Fruit fly (Drosophila melanogaster) whole organism, prepupa: Measurements from ENCODE around the gene TM9SF3.

Experiments used
- Blimp-1 ChIP-seq: fragments of 200-800 bp; sonication (Bioruptor generic); optimal IDR thresholded peaks from 3 replicates; lab custom pipeline; 2017; ENCODE audit warnings: missing biosample characterization, missing genetic modification characterization, mild to moderate bottlenecking, moderate library complexity, missing genetic modification reagents
- CG10631 ChIP-seq: fragments of 200-800 bp; sonication (Bioruptor generic); optimal IDR thresholded peaks from 2 replicates; lab custom pipeline; 2016; ENCODE audit warnings: missing biosample characterization, missing genetic modification characterization
- CG11294 ChIP-seq: fragments of 200-800 bp; sonication (Bioruptor generic); IDR thresholded peaks from 2 replicates; pipeline ENCODE4 v1.3.6; 2022; ENCODE audit warnings: missing biosample characterization, missing genetic modification characterization
- CG11902 ChIP-seq: fragments of 200-800 bp; sonication (Bioruptor generic); optimal IDR thresholded peaks from 3 replicates; lab custom pipeline; 2016; ENCODE audit warnings: missing biosample characterization, missing genetic modification characterization
- CG1621 ChIP-seq: fragments of 200-800 bp; sonication (Bioruptor generic); optimal IDR thresholded peaks from 3 replicates; lab custom pipeline; 2018; ENCODE audit warnings: missing biosample characterization, mild to moderate bottlenecking, missing genetic modification characterization
- CG16779 ChIP-seq: fragments of 200-800 bp; sonication (Bioruptor generic); optimal IDR thresholded peaks from 3 replicates; lab custom pipeline; 2017; ENCODE audit warnings: missing biosample characterization, mild to moderate bottlenecking, missing genetic modification characterization
- CG3032 ChIP-seq: fragments of 200-800 bp; optimal IDR thresholded peaks from 2 replicates; lab custom pipeline; 2019; ENCODE audit warnings: missing biosample characterization, mild to moderate bottlenecking, missing genetic modification characterization, moderate library complexity
- CG31627 ChIP-seq: fragments of 200-800 bp; sonication (Bioruptor generic); optimal IDR thresholded peaks from 3 replicates; lab custom pipeline; 2016; ENCODE audit warnings: missing biosample characterization, missing genetic modification characterization
- CG32006 ChIP-seq: fragments of 200-800 bp; sonication (Bioruptor generic); optimal IDR thresholded peaks from 3 replicates; lab custom pipeline; 2017; ENCODE audit warnings: missing biosample characterization, mild to moderate bottlenecking, missing genetic modification characterization
- CG3919 ChIP-seq: fragments of 200-800 bp; sonication (Bioruptor generic); optimal IDR thresholded peaks from 3 replicates; lab custom pipeline; 2016; ENCODE audit warnings: missing biosample characterization, missing genetic modification characterization
- CG6163 ChIP-seq: fragments of 200-800 bp; sonication (Bioruptor generic); IDR thresholded peaks from 3 replicates; pipeline ENCODE4 v1.3.6; 2022; ENCODE audit warnings: missing biosample characterization, missing genetic modification characterization
- CG6808 ChIP-seq: fragments of 200-800 bp; sonication (Bioruptor generic); optimal IDR thresholded peaks from 3 replicates; lab custom pipeline; 2017; ENCODE audit warnings: missing biosample characterization, missing genetic modification characterization, mild to moderate bottlenecking, moderate library complexity, missing genetic modification reagents
- CG6854 ChIP-seq: fragments of 200-800 bp; sonication (Bioruptor generic); optimal IDR thresholded peaks from 2 replicates; lab custom pipeline; 2017; ENCODE audit warnings: missing biosample characterization, mild to moderate bottlenecking, missing genetic modification characterization
- CG8119 ChIP-seq: fragments of 200-800 bp; sonication (Bioruptor generic); IDR thresholded peaks from 3 replicates; pipeline ENCODE4 v1.3.6; 2022; ENCODE audit warnings: missing biosample characterization, missing genetic modification characterization
- CG8632 ChIP-seq: fragments of 200-800 bp; sonication (Bioruptor generic); optimal IDR thresholded peaks from 3 replicates; lab custom pipeline; 2016; ENCODE audit warnings: missing biosample characterization, missing genetic modification characterization
- CG9139 ChIP-seq: fragments of 200-800 bp; sonication (Bioruptor generic); optimal IDR thresholded peaks from 3 replicates; lab custom pipeline; 2017; ENCODE audit warnings: missing biosample characterization, mild to moderate bottlenecking, missing genetic modification characterization
- Eip78C ChIP-seq: fragments of 200-800 bp; sonication (Bioruptor generic); peaks from one replicate; lab custom pipeline; 2016; ENCODE audit warnings: missing biosample characterization, missing genetic modification characterization
- Eip93F ChIP-seq: fragments of 200-800 bp; sonication (Bioruptor generic); optimal IDR thresholded peaks from 2 replicates; lab custom pipeline; 2016; ENCODE audit warnings: missing biosample characterization, mild to moderate bottlenecking, missing genetic modification characterization
- Ets96B ChIP-seq: fragments of 200-800 bp; optimal IDR thresholded peaks from 2 replicates; lab custom pipeline; 2019; ENCODE audit warnings: missing biosample characterization, mild to moderate bottlenecking, missing genetic modification characterization, moderate library complexity
- Gug ChIP-seq: fragments of 200-800 bp; sonication (Bioruptor generic); IDR thresholded peaks from 2 replicates; pipeline ENCODE4 v1.3.6; 2022; ENCODE audit warnings: missing biosample characterization, missing genetic modification characterization
- Lpt ChIP-seq: fragments of 200-800 bp; sonication (Bioruptor generic); optimal IDR thresholded peaks from 3 replicates; lab custom pipeline; 2016; ENCODE audit warnings: missing biosample characterization, missing genetic modification characterization
- Met ChIP-seq: fragments of 200-800 bp; sonication (Bioruptor generic); optimal IDR thresholded peaks from 3 replicates; lab custom pipeline; 2016; ENCODE audit warnings: missing biosample characterization, missing genetic modification characterization
- Smox ChIP-seq: fragments of 200-800 bp; sonication (Bioruptor generic); optimal IDR thresholded peaks from 3 replicates; lab custom pipeline; 2016; ENCODE audit warnings: missing biosample characterization, missing genetic modification characterization
- Sox102F ChIP-seq: fragments of 200-800 bp; sonication (Bioruptor generic); optimal IDR thresholded peaks from 2 replicates; lab custom pipeline; 2016; ENCODE audit warnings: missing biosample characterization, mild to moderate bottlenecking, missing genetic modification characterization
- Sox14 ChIP-seq: fragments of 200-800 bp; sonication (Bioruptor generic); optimal IDR thresholded peaks from 3 replicates; lab custom pipeline; 2016; ENCODE audit warnings: missing biosample characterization, missing genetic modification characterization
- Sox15 ChIP-seq: fragments of 200-800 bp; sonication (Bioruptor generic); optimal IDR thresholded peaks from 3 replicates; lab custom pipeline; 2016; ENCODE audit warnings: missing biosample characterization, missing genetic modification characterization
- achi ChIP-seq: fragments of 200-800 bp; sonication (Bioruptor generic); optimal IDR thresholded peaks from 3 replicates; lab custom pipeline; 2016; ENCODE audit warnings: missing biosample characterization, missing genetic modification characterization
- cyc ChIP-seq: fragments of 200-800 bp; sonication (Bioruptor generic); optimal IDR thresholded peaks from 3 replicates; lab custom pipeline; 2016; ENCODE audit warnings: missing biosample characterization, missing genetic modification characterization
- dsx ChIP-seq: fragments of 200-800 bp; optimal IDR thresholded peaks from 3 replicates; lab custom pipeline; 2019; ENCODE audit warnings: missing biosample characterization, mild to moderate bottlenecking, missing genetic modification characterization, moderate library complexity; ENCODE audit not compliant: poor library complexity, severe bottlenecking
- eg ChIP-seq: fragments of 200-800 bp; sonication (Bioruptor generic); IDR thresholded peaks from 3 replicates; pipeline ENCODE4 v1.3.6; 2022; ENCODE audit warnings: missing biosample characterization, missing genetic modification characterization
- esn ChIP-seq: fragments of 200-800 bp; sonication (Bioruptor generic); optimal IDR thresholded peaks from 2 replicates; lab custom pipeline; 2016; ENCODE audit warnings: missing biosample characterization, mild to moderate bottlenecking, missing genetic modification characterization, moderate library complexity
- fd59A ChIP-seq: fragments of 200-800 bp; sonication (Bioruptor generic); optimal IDR thresholded peaks from 2 replicates; lab custom pipeline; 2017; ENCODE audit warnings: missing biosample characterization, mild to moderate bottlenecking, missing genetic modification characterization, missing genetic modification reagents
- fd85E ChIP-seq: fragments of 200-800 bp; sonication (Bioruptor generic); optimal IDR thresholded peaks from 3 replicates; lab custom pipeline; 2016; ENCODE audit warnings: missing biosample characterization, missing genetic modification characterization
- fkh ChIP-seq: fragments of 200-800 bp; sonication (Bioruptor generic); optimal IDR thresholded peaks from 3 replicates; lab custom pipeline; 2017; ENCODE audit warnings: missing biosample characterization, mild to moderate bottlenecking, missing genetic modification characterization, moderate library complexity
- lz ChIP-seq: fragments of 200-800 bp; sonication (Bioruptor generic); optimal IDR thresholded peaks from 3 replicates; lab custom pipeline; 2016; ENCODE audit warnings: missing biosample characterization, missing genetic modification characterization
- net ChIP-seq: fragments of 200-800 bp; sonication (Bioruptor generic); optimal IDR thresholded peaks from 3 replicates; lab custom pipeline; 2016; ENCODE audit warnings: missing biosample characterization, missing genetic modification characterization
- pdm3 ChIP-seq: fragments of 200-800 bp; sonication (Bioruptor generic); optimal IDR thresholded peaks from 3 replicates; lab custom pipeline; 2016; ENCODE audit warnings: missing biosample characterization, missing genetic modification characterization
- salr ChIP-seq, 2 experiments: fragments of 200-800 bp; sonication (Bioruptor generic); optimal IDR thresholded peaks; 3 replicates each; lab custom pipeline; 2016 to 2018; ENCODE audit warnings: missing biosample characterization in 2 of 2, missing genetic modification characterization in 2 of 2, mild to moderate bottlenecking in 1 of 2
- spab ChIP-seq: fragments of 200-800 bp; sonication (Bioruptor generic); optimal IDR thresholded peaks from 2 replicates; lab custom pipeline; 2017; ENCODE audit warnings: missing biosample characterization, mild to moderate bottlenecking, missing genetic modification characterization, missing genetic modification reagents
- ss ChIP-seq, 2 experiments: fragments of 200-800 bp; sonication (Bioruptor generic); optimal IDR thresholded peaks; 2 replicates in 1 of 2; 3 replicates in 1 of 2; lab custom pipeline; 2017 to 2018; ENCODE audit warnings: mild to moderate bottlenecking in 2 of 2, missing biosample characterization in 2 of 2, missing genetic modification characterization in 2 of 2, moderate library complexity in 1 of 2
- topi ChIP-seq: fragments of 200-800 bp; sonication (Bioruptor generic); optimal IDR thresholded peaks from 3 replicates; lab custom pipeline; 2016; ENCODE audit warnings: missing biosample characterization, missing genetic modification characterization
- vri ChIP-seq: fragments of 200-800 bp; sonication (Bioruptor generic); optimal IDR thresholded peaks from 3 replicates; lab custom pipeline; 2016; ENCODE audit warnings: missing biosample characterization, mild to moderate bottlenecking, missing genetic modification characterization

Gene TM9SF3

DNA sequence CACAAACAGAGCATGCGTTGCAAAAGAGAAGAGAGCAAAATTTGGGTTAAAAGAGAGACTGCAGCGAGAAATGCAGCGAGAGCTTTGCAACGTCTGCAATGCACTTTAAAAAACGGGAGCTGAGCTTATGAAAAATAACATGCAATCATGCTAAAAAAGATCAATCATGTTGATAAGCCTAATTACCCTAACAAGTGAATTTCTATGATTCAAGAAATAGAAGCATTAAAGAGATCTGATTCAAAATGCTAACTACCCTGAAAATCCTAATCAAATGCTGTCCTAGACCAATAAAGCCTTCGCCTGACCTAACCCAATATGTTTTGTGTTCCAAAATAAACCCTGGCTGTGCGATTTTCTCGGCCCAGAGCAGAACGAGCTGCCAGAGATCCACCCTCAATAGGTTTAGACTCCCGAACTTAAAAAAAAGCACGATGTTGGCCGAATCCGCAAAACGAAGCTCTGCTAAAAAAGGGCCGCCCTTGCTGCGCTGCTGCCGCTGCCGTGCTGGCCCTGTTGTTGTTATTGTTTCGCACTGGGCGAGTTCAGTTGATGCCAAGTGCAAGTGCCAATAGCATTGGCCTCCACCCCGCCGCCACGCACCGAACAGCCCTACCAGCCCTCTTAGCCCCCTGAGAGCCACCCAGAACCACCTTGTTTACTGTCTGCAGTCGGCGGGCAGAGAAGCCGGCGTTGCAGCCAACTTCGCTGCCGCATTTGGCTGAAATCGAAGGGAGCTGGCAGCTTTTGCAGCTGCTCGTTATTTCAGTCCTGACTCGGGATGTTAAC, 31.7 kb upstream of the TM9SF3 start (continued):
- TF ChIP-seq Eip78C (peak; percentile 67), CG6854 (no peak), CG31627 (peak; percentile 3), Sox15 (GFP tag; lab: Kevin White, UChicago) (peak; percentile 21), topi (GFP tag; lab: Kevin White, UChicago) (peak; percentile 8), CG6163 (GFP tag; lab: Robert Waterston, UW) (peak; percentile 44; the same call in 2 of the 3 replicates), Eip93F (GFP tag; lab: Kevin White, UChicago) (no peak), CG9139 (GFP tag; lab: Kevin White, UChicago) (no peak), pdm3 (GFP tag; lab: Kevin White, UChicago) (peak; percentile 31), fkh (GFP tag; lab: Kevin White, UChicago) (no peak), salr (GFP tag; optimal IDR thresholded peaks at IDR 0.05; lab: Kevin White, UChicago) (peak in 1 of 2 experiments; percentile 13), Ets96B (tag; lab: Kevin White, UChicago) (peak; percentile 53), CG6808 (peak; percentile 33)

DNA sequence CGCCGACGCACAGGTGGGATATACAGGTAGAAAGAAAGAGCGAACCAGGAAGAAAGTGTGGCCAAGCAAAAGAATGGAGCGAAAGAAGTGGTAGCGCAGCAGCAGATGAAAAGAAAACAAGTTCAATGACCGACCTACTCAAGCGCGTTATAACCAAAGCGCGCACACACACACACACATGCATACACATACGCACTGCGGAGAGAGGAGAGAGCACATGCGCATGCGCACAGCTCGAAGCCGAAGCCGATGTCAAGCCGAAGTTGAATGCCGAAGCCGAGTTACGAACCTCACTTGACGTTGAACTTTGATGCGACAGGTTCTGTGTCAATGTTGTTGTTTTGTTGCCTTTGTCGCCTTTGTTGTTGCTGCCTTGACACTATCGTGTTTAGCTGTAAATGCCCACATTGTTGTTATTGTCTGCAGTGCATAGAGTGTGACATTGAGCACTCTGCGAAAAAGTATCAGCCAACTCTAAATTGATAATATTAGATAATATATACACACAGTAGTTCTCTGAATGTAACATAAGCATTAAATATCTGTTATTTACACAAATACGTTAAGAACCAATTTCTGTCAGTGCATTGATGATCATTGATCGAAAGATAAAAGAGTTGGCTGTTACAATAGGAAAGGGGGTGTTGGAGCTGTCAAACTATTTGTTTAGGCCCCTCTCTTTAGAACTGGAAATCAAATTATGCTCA, 30.6 kb upstream of the TM9SF3 start:
- TF ChIP-seq CG11902, result no peak
- TF ChIP-seq spab (GFP tag; lab: Kevin White, UChicago), result no peak
- TF ChIP-seq Blimp-1 (GFP tag; lab: Kevin White, UChicago), result peak; percentile 98
- TF ChIP-seq Sox14 (GFP tag; lab: Kevin White, UChicago), result no peak
- TF ChIP-seq fd59A (GFP tag; lab: Kevin White, UChicago), result no peak
- TF ChIP-seq CG11294 (GFP tag; lab: Robert Waterston, UW), result no peak
- no peak for TF ChIP-seq CG8119 (GFP tag; lab: Robert Waterston, UW)
- TF ChIP-seq CG3032, result no peak
- TF ChIP-seq Sox102F (GFP tag; lab: Kevin White, UChicago), result no peak
- no peak for TF ChIP-seq eg
- no peak for TF ChIP-seq salr (GFP tag; optimal IDR thresholded peaks at IDR 0.05; lab: Kevin White, UChicago)
- no peak for TF ChIP-seq CG8632 (GFP tag; lab: Kevin White, UChicago)
- peak; percentile 56 for TF ChIP-seq Met
- TF ChIP-seq vri, result peak; percentile 19
- TF ChIP-seq Eip93F (GFP tag; lab: Kevin White, UChicago), result no peak
- peak; percentile 56 for TF ChIP-seq Eip78C
- TF ChIP-seq dsx (GFP tag; lab: Kevin White, UChicago), result peak; percentile 59
- no peak for TF ChIP-seq fd85E
- TF ChIP-seq lz (GFP tag; lab: Kevin White, UChicago), result no peak
- no peak for TF ChIP-seq CG1621
- TF ChIP-seq Sox15 (GFP tag; lab: Kevin White, UChicago), result no peak
- TF ChIP-seq ss (GFP tag; optimal IDR thresholded peaks at IDR 0.05; lab: Kevin White, UChicago), result peak in 1 of 2 experiments; percentile 15
- no peak for TF ChIP-seq CG10631
- TF ChIP-seq CG6163 (GFP tag; lab: Robert Waterston, UW), result 0 out of 3 replicates have a peak, but pooled peaks have one; percentile 7
- no peak for TF ChIP-seq cyc
- no peak for TF ChIP-seq net (GFP tag; lab: Kevin White, UChicago)
- no peak for TF ChIP-seq esn
- no peak for TF ChIP-seq CG16779
- TF ChIP-seq CG6808, result no peak
- TF ChIP-seq CG6854, result peak; percentile 51
- no peak for TF ChIP-seq CG9139 (GFP tag; lab: Kevin White, UChicago)
- no peak for TF ChIP-seq Smox (GFP tag; lab: Kevin White, UChicago)
- peak; percentile 15 for TF ChIP-seq Lpt
- no peak for TF ChIP-seq Gug (GFP tag; lab: Robert Waterston, UW)
- TF ChIP-seq CG3919 (GFP tag; lab: Kevin White, UChicago), result no peak
- peak; percentile 2 for TF ChIP-seq CG32006
- TF ChIP-seq Ets96B (tag; lab: Kevin White, UChicago), result no peak
- TF ChIP-seq achi (GFP tag; lab: Kevin White, UChicago), result peak; percentile 56
- peak; percentile 29 for TF ChIP-seq fkh (GFP tag; lab: Kevin White, UChicago)
